Worm (Caenorhabditis elegans) whole organism, L1 larva: ENCODE results near the gene F11D11.21.
A peak's percentile ranks its signal among the peaks of the same experiment; 100 is the strongest.

Experiments
- efl-1 ChIP-seq, 4 experiments: fragments of 150-350 bp; optimal IDR thresholded peaks in 3 of 4; peaks in 1 of 4; 1 replicate in 1 of 4; 2 replicates in 3 of 4; lab custom pipeline; 2014; ENCODE audit warnings: missing biosample characterization in 2 of 4, missing genetic modification characterization in 2 of 4, missing genetic modification reagents in 2 of 4
- fkh-4 ChIP-seq: sonication (generic microtip); optimal IDR thresholded peaks from 2 replicates; lab custom pipeline; 2016; ENCODE audit warnings: missing compliant biosample characterization, missing genetic modification characterization, borderline replicate concordance
- nhr-76 ChIP-seq: sonication (generic microtip); optimal IDR thresholded peaks from 2 replicates; lab custom pipeline; 2017; ENCODE audit warnings: missing biosample characterization, missing genetic modification characterization
- sox-4 ChIP-seq: sonication (generic microtip); optimal IDR thresholded peaks from 2 replicates; lab custom pipeline; 2016; ENCODE audit warnings: missing genetic modification characterization, missing compliant biosample characterization
- sptf-1 ChIP-seq: fragments of 150-350 bp; optimal IDR thresholded peaks from 2 replicates; lab custom pipeline; 2014; ENCODE audit warnings: missing biosample characterization, missing genetic modification characterization
- tbx-2 ChIP-seq: sonication (generic microtip); optimal IDR thresholded peaks from 2 replicates; lab custom pipeline; 2016; ENCODE audit warnings: missing genetic modification characterization, missing compliant biosample characterization
- tlp-1 ChIP-seq: fragments of 150-350 bp; optimal IDR thresholded peaks from 2 replicates; lab custom pipeline; 2014; ENCODE audit warnings: missing biosample characterization, missing genetic modification characterization
- unc-62 ChIP-seq: fragments of 150-350 bp; optimal IDR thresholded peaks from 2 replicates; lab custom pipeline; 2014; ENCODE audit warnings: missing biosample characterization, missing genetic modification reagents, missing genetic modification characterization
- ztf-11 ChIP-seq, 2 experiments: sonication (generic microtip); optimal IDR thresholded peaks; 2 replicates each; lab custom pipeline; 2016 to 2017; ENCODE audit warnings: missing genetic modification characterization in 2 of 2, missing biosample characterization in 1 of 2, missing compliant biosample characterization in 1 of 2
- ztf-4 ChIP-seq: fragments of 150-350 bp; optimal IDR thresholded peaks from 2 replicates; lab custom pipeline; 2014; ENCODE audit warnings: missing biosample characterization, missing genetic modification characterization

ce11 chrV:18722510-18723299, 27.6 kb downstream of the F11D11.21 start:
- TF ChIP-seq sptf-1 (tag; lab: Kevin White, UChicago) (peak; percentile 100), tbx-2 (tag; lab: Kevin White, UChicago) (no peak), ztf-4 (tag; lab: Kevin White, UChicago) (no peak), tlp-1 (no peak), sox-4 (tag; lab: Kevin White, UChicago) (no peak), efl-1 (optimal IDR thresholded peaks at IDR 0.05; lab: Kevin White, UChicago) (no peak), efl-1 (GFP tag; optimal IDR thresholded peaks at IDR 0.05 in 1 of 2; lab: Kevin White, UChicago) (peak in 1 of 2 experiments; percentile 64), ztf-11 (tag; optimal IDR thresholded peaks at IDR 0.05; lab: Kevin White, UChicago) (no peak), nhr-76 (no peak), unc-62 (GFP tag; lab: Kevin White, UChicago) (no peak), fkh-4 (tag; lab: Kevin White, UChicago) (no peak)
